Fruit fly (Drosophila melanogaster): ENCODE measurements around the gene Nup205.

Nup205 gene

dm6 chrX:19846701-19847383 is 5.2 kb upstream of the Nup205 start (continued):
- TF ChIP-seq br (optimal IDR thresholded peaks at IDR 0.05) (no peak), CG10274 (GFP tag; optimal IDR thresholded peaks at IDR 0.05) (peak; percentile 80), Ravus (GFP tag; IDR thresholded peaks at IDR 0.05) (peak; percentile 82), Mad (GFP tag; optimal IDR thresholded peaks at IDR 0.05) (peak; percentile 95), Eip74EF (GFP tag; optimal IDR thresholded peaks at IDR 0.05) (peak in 1 of 2 experiments; percentile 87), CG7745 (tag; optimal IDR thresholded peaks at IDR 0.05) (no peak), Vsx1 (GFP tag; optimal IDR thresholded peaks at IDR 0.05) (peak; percentile 86), CG17385 (GFP tag; optimal IDR thresholded peaks at IDR 0.05) (peak; percentile 90), knrl (GFP tag; IDR thresholded peaks at IDR 0.05; ENCODE audit: partially characterized antibody) (peak; percentile 40; the same call in 1 of the 3 replicates), Sry-β (GFP tag; optimal IDR thresholded peaks at IDR 0.05) (peak; percentile 54), ap (GFP tag; IDR thresholded peaks at IDR 0.05) (peak; percentile 88), Myb (GFP tag; optimal IDR thresholded peaks at IDR 0.05) (peak; percentile 83), CG11695 (GFP tag; IDR thresholded peaks at IDR 0.05) (peak; percentile 90), CG1529 (GFP tag; optimal IDR thresholded peaks at IDR 0.05) (peak; percentile 92), CG6813 (GFP tag; optimal IDR thresholded peaks at IDR 0.05) (peak; percentile 93), slbo (GFP tag; IDR thresholded peaks at IDR 0.05) (peak; percentile 96), ATbp (GFP tag; optimal IDR thresholded peaks at IDR 0.05) (peak; percentile 93), jumu (GFP tag; optimal IDR thresholded peaks at IDR 0.05) (peak; percentile 96), CG13624 (GFP tag; optimal IDR thresholded peaks at IDR 0.05) (peak; percentile 86), tap (tag; optimal IDR thresholded peaks at IDR 0.05) (peak; percentile 94), twi (tag; optimal IDR thresholded peaks at IDR 0.05) (peak; percentile 84), CG8924 (tag; optimal IDR thresholded peaks at IDR 0.05) (peak; percentile 94), sens-2 (GFP tag; IDR thresholded peaks at IDR 0.05) (peak; percentile 84), CG6254 (GFP tag; optimal IDR thresholded peaks at IDR 0.05) (peak; percentile 87), maf-S (GFP tag; optimal IDR thresholded peaks at IDR 0.05) (peak; percentile 90), sens (GFP tag) (peak; percentile 99), Antp (GFP tag; optimal IDR thresholded peaks at IDR 0.05) (peak; percentile 97), CG31388 (GFP tag; optimal IDR thresholded peaks at IDR 0.05) (peak; percentile 88), chn (GFP tag; optimal IDR thresholded peaks at IDR 0.05) (peak; percentile 94), Mrtf (GFP tag; IDR thresholded peaks at IDR 0.05) (peak; percentile 96), so (GFP tag; IDR thresholded peaks at IDR 0.05) (peak; percentile 92; the same call in 2 of the 3 replicates), D19B (GFP tag; optimal IDR thresholded peaks at IDR 0.05) (peak; percentile 59), CG9876 (GFP tag; optimal IDR thresholded peaks at IDR 0.05) (peak; percentile 93), H2.0 (GFP tag; IDR thresholded peaks at IDR 0.05) (peak; percentile 94), ab (GFP tag; optimal IDR thresholded peaks at IDR 0.05) (peak; percentile 84), pnt (GFP tag; optimal IDR thresholded peaks at IDR 0.05) (peak; percentile 95), CG17359 (tag; optimal IDR thresholded peaks at IDR 0.05) (peak; percentile 96), odd (GFP tag; optimal IDR thresholded peaks at IDR 0.05) (peak; percentile 89), CG1603 (tag; optimal IDR thresholded peaks at IDR 0.05) (peak; percentile 96), CG4707 (GFP tag; optimal IDR thresholded peaks at IDR 0.05) (peak; percentile 87), CG12942 (GFP tag; optimal IDR thresholded peaks at IDR 0.05) (peak; percentile 91), CG11398 (GFP tag; optimal IDR thresholded peaks at IDR 0.05) (peak; percentile 90), CG18011 (GFP tag; optimal IDR thresholded peaks at IDR 0.05) (peak; percentile 74), Nf-YC (tag; optimal IDR thresholded peaks at IDR 0.05) (peak; percentile 79), E2f1 (GFP tag; IDR thresholded peaks at IDR 0.05) (peak; percentile 94), zen (tag; optimal IDR thresholded peaks at IDR 0.05) (peak; percentile 92), CG2120 (GFP tag; optimal IDR thresholded peaks at IDR 0.05) (peak; percentile 91), Side (GFP tag; optimal IDR thresholded peaks at IDR 0.05) (peak; percentile 94), wek (GFP tag; optimal IDR thresholded peaks at IDR 0.05) (peak; percentile 86), CG3838 (GFP tag; optimal IDR thresholded peaks at IDR 0.05) (peak; percentile 83)

Data from whole organism, embryonic.